Fruit fly (Drosophila melanogaster): ENCODE data around the gene Or67a.

Gene Or67a

DNA sequence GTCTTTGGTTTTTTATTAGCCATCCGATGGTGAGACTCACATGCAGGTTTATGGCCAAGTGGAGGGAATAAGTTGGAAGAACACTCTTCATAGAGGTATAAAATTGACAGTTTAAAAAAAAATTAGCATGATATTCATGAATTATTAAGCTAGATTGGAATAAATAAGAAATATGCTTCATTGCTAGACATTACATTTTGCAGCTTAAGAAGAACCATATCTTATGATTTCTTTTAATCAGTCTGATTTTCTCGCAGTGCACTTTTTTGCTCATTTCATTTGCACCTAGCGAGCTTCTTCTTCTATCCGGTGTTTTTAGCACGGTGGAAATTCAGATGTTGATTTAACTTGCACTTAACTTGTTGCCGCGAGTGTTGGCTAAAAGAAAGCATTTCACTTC, 41.0 kb downstream of the Or67a start (continued):
- TF ChIP-seq Eip93F (GFP tag; optimal IDR thresholded peaks at IDR 0.05): no peak
- TF ChIP-seq acj6 (GFP tag; optimal IDR thresholded peaks at IDR 0.05): no peak
- no peak for TF ChIP-seq Lpt (GFP tag; optimal IDR thresholded peaks at IDR 0.05)
- no peak for TF ChIP-seq svp (GFP tag)
- TF ChIP-seq CG34406 (GFP tag; optimal IDR thresholded peaks at IDR 0.05): no peak
- no peak for TF ChIP-seq spab (GFP tag; optimal IDR thresholded peaks at IDR 0.05)
- TF ChIP-seq CG8319 (GFP tag; optimal IDR thresholded peaks at IDR 0.05): no peak
- TF ChIP-seq CG11902 (GFP tag; optimal IDR thresholded peaks at IDR 0.05): no peak
- TF ChIP-seq Met (GFP tag; optimal IDR thresholded peaks at IDR 0.05): no peak
- TF ChIP-seq eg (GFP tag; IDR thresholded peaks at IDR 0.05): peak; percentile 57; the same call in 1 of the 3 replicates
- no peak for TF ChIP-seq net (GFP tag; optimal IDR thresholded peaks at IDR 0.05)
- TF ChIP-seq CG4318 (GFP tag; optimal IDR thresholded peaks at IDR 0.05): peak; percentile 9
- TF ChIP-seq CG8119 (GFP tag; IDR thresholded peaks at IDR 0.05): peak; percentile 24; the same call in 2 of the 3 replicates
- TF ChIP-seq lz (GFP tag; optimal IDR thresholded peaks at IDR 0.05): no peak
- no peak for TF ChIP-seq cyc (GFP tag; optimal IDR thresholded peaks at IDR 0.05)
- TF ChIP-seq CG11294 (GFP tag; IDR thresholded peaks at IDR 0.05): no peak
- TF ChIP-seq Gug (GFP tag; IDR thresholded peaks at IDR 0.05): no peak

DNA sequence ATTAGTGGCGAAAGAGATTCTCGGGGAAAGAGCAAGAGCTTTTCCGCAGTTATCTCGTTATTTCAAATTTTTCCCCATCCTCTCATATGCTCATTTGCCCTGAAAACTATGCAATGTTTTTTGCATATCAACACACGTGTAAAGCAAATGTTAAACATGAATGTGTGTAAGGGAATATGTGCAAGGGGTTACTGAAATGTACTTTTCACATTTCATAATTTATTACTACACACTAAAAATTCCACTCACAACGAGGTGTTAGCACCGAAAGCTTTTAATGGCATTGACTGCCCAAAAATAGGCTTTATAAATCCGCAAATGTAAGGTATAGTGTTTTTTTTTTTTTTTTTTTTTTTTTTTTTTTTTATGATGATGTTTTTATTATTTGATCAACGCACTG, 42.8 kb downstream of the Or67a start:
- TF ChIP-seq CG6163 (GFP tag; IDR thresholded peaks at IDR 0.05) (no peak), CG15336 (GFP tag; IDR thresholded peaks at IDR 0.05) (no peak), CG32006 (GFP tag; optimal IDR thresholded peaks at IDR 0.05) (no peak), Sox15 (GFP tag; optimal IDR thresholded peaks at IDR 0.05) (no peak), net (GFP tag; optimal IDR thresholded peaks at IDR 0.05) (no peak), vri (GFP tag; optimal IDR thresholded peaks at IDR 0.05) (no peak), Met (GFP tag; optimal IDR thresholded peaks at IDR 0.05) (no peak), Smox (GFP tag; optimal IDR thresholded peaks at IDR 0.05) (no peak), esn (GFP tag; optimal IDR thresholded peaks at IDR 0.05) (no peak), CG1621 (tag; optimal IDR thresholded peaks at IDR 0.05) (no peak), CG7368 (GFP tag; optimal IDR thresholded peaks at IDR 0.05) (no peak), Hr39 (GFP tag; optimal IDR thresholded peaks at IDR 0.05) (no peak), CG3919 (GFP tag; optimal IDR thresholded peaks at IDR 0.05) (no peak), Ets96B (tag; optimal IDR thresholded peaks at IDR 0.05) (no peak), dsx (GFP tag; optimal IDR thresholded peaks at IDR 0.05; ENCODE audit: poor library complexity, severe bottlenecking) (no peak)

Measured in whole organism, prepupa.